Worm (Caenorhabditis elegans): ENCODE measurements around the gene col-160.

col-160 gene

DNA sequence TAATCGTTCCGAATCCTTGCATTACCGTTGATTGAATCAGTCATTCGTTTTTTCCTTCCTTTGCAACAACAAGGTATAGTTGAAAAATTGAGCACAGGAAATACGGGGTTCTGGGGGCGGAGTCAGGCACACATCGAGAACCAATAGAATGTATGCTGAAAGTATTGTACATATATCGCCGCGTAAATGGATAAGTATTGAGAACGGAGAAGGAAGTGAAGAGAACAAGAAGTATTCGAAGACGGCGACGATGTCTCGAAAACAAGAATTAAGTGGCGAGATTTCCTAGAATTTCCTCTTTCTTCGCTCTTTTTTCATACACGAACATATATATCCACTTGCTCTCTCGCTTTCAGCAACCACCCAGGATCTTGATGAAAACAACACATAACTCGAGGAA lies 19.1 kb upstream of the col-160 start:
- TF ChIP-seq mab-5 (tag; optimal IDR thresholded peaks at IDR 0.05) (no peak), cnd-1 (tag; optimal IDR thresholded peaks at IDR 0.05) (no peak), ceh-39 (tag; optimal IDR thresholded peaks at IDR 0.05) (no peak), sptf-1 (tag; optimal IDR thresholded peaks at IDR 0.05) (no peak), mep-1 (tag; optimal IDR thresholded peaks at IDR 0.05) (no peak), flh-1 (GFP tag; optimal IDR thresholded peaks at IDR 0.05) (no peak), unc-39 (tag; optimal IDR thresholded peaks at IDR 0.05) (no peak), ces-1 (GFP tag; optimal IDR thresholded peaks at IDR 0.05) (no peak), pha-4 (tag; optimal IDR thresholded peaks at IDR 0.05) (no peak), ham-2 (GFP tag; optimal IDR thresholded peaks at IDR 0.05) (no peak), mls-2 (tag; optimal IDR thresholded peaks at IDR 0.05) (no peak), hlh-1 (tag; optimal IDR thresholded peaks at IDR 0.05) (no peak)

DNA sequence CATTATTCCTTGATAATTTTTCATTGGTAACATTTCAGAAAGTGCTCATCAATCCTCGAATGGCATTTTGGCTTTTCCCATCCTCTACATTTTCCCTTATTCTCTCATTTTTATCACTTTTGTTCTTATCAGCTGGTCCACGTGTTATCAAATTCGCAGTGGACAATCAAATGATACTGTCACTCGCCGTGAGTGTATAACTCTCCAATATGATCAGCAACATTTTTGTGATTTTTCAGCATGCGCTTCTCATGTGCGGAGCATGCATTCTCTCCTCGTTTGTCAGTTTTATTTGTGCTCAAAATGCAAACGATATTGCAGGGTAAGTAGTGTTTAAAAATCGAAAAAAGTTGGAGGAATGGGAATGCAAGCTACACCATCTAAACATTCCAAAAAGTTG lies 10.6 kb upstream of the col-160 start:
- TF ChIP-seq cnd-1 (tag; optimal IDR thresholded peaks at IDR 0.05) (no peak), drap-1 (GFP tag; optimal IDR thresholded peaks at IDR 0.05) (no peak), sptf-1 (tag; optimal IDR thresholded peaks at IDR 0.05) (no peak), lin-32 (GFP tag; optimal IDR thresholded peaks at IDR 0.05) (no peak), ham-2 (GFP tag; optimal IDR thresholded peaks at IDR 0.05) (no peak), ceh-39 (tag; optimal IDR thresholded peaks at IDR 0.05) (no peak)

DNA sequence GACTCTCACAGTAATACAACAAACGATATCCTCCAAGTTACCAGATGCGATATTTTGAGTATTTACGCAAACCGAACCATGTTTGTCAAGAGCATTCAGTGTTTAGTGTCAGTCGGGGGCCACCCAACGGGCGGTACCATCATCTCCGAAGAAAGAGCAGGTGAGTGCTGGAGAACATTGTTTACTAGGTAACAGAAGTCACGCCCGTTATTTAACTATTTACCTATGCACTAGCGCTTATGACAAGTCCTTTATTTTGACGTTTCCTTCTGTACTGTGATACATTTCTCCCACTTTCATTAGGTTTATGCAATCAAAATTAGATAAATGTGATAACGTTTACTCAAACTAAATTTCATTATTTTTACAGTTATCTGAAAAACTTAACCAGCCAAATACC lies 7.6 kb upstream of the col-160 start, which contains the start of gene F57B1.6:
TSS of gene F57B1.6 (plus strand) at position 79 of the 400 bp plus-strand sequence.
- TF ChIP-seq pha-4 (tag; optimal IDR thresholded peaks at IDR 0.05) (peak; percentile 53), drap-1 (GFP tag; optimal IDR thresholded peaks at IDR 0.05) (no peak)

DNA sequence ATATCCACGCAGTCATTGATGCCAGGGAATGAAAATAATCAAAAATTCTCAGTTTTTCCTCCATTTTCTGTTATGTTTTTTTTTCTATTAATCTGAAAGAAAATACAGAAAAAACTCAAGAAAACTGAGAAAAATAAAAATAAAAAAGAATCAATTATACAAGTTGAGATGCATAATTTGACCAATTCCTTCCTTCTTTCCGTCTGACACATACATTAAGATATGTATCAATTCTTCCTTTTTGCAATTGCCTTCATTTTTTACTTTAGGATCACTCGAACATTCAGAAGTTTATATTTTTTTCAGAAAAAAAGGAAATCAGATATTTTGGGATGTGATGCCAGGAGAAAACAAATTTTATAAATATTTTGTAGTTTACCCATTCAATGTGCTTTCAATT lies 5.4 kb upstream of the col-160 start, which contains the start of gene F57B1.5:
TSS of gene F57B1.5 (plus strand) at position 301 of the 400 bp plus-strand sequence.
- TF ChIP-seq unc-62 (GFP tag; optimal IDR thresholded peaks at IDR 0.05) (no peak), pha-4 (tag; optimal IDR thresholded peaks at IDR 0.05) (no peak), cnd-1 (tag; optimal IDR thresholded peaks at IDR 0.05) (no peak), zip-8 (tag; optimal IDR thresholded peaks at IDR 0.05) (no peak), nhr-28 (tag; optimal IDR thresholded peaks at IDR 0.05) (no peak), hlh-1 (tag; optimal IDR thresholded peaks at IDR 0.05) (no peak), elt-3 (tag; optimal IDR thresholded peaks at IDR 0.05) (no peak), lin-13 (tag; optimal IDR thresholded peaks at IDR 0.05) (no peak), lin-32 (GFP tag; optimal IDR thresholded peaks at IDR 0.05) (no peak), bed-3 (GFP tag; optimal IDR thresholded peaks at IDR 0.05) (no peak)

DNA sequence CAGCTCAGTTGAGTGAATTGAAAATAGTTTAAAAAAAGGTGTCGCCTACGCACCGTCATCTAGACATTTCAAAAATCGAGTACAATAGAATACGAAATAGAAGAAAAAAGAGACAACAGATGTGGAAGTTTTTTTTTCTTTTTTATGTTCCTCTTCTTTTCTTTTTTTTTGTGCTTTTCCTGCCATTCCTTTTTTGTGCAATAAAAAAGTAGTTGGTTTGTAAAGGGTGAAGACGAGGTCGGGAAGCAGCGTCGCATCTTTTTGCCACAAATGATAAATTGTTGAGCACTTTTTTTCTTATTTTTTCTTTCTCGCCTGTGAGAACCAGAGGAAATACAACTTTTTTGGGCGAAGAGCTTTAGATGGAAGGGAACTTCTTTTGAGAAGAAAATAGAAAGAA lies 4.5 kb upstream of the col-160 start:
- TF ChIP-seq flh-1 (GFP tag; optimal IDR thresholded peaks at IDR 0.05) (no peak), unc-120 (tag; optimal IDR thresholded peaks at IDR 0.05; ENCODE audit: poor library complexity, severe bottlenecking) (no peak), mep-1 (tag; optimal IDR thresholded peaks at IDR 0.05) (no peak), ham-2 (GFP tag; optimal IDR thresholded peaks at IDR 0.05) (no peak), unc-62 (GFP tag; optimal IDR thresholded peaks at IDR 0.05) (no peak), ces-1 (GFP tag; optimal IDR thresholded peaks at IDR 0.05) (no peak), nhr-28 (tag; optimal IDR thresholded peaks at IDR 0.05) (no peak), lsy-2 (tag; optimal IDR thresholded peaks at IDR 0.05) (no peak), bed-3 (GFP tag; optimal IDR thresholded peaks at IDR 0.05) (no peak)

DNA sequence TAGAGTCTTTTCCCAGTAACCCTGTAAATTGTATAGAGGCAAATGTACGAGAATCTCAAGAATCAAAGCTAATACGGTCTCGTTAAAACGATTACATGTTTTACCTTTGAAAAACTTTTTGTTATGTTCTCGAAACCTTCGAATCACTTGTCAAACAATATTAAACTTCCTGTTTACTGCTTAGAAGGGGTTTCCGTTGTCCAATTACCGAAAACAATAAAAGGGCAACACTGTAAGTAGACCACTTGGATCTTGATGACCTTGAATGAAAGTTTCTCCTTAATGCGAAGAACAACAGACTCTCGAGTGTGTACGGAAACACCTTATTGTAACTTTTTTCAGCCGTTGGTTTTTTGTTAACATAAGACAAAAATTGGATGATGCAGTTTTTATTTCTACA lies 1.4 kb downstream of the col-160 start:
- TF ChIP-seq snpc-4 (tag; optimal IDR thresholded peaks at IDR 0.05) = no peak
- no peak for TF ChIP-seq elt-1 (tag; optimal IDR thresholded peaks at IDR 0.05; ENCODE audit: borderline replicate concordance, insufficient read depth)
- TF ChIP-seq mls-2 (tag; optimal IDR thresholded peaks at IDR 0.05) = no peak
- no peak for TF ChIP-seq ham-2 (GFP tag; optimal IDR thresholded peaks at IDR 0.05)
- no peak for TF ChIP-seq zip-8 (tag; optimal IDR thresholded peaks at IDR 0.05)

DNA sequence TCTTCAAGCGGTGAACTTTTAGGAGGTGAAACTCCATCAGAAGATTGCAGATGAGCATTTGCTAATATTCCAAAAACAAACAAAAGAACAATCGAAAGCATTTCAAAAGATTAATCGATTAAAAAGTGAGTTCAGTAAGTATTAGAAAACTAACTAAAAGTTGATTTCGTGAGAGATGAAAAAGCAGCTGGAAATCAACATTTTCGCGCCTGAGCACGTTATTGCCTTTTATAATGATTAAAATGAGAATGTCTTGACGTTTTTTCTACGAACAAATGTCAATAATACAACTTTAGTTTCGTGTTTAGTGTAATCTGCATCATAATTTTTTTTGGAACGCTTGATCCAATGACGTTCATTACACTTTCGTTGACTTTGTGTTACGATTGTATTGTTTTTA lies 4.2 kb downstream of the col-160 start, which contains the start of gene F57B1.9:
TSS of gene F57B1.9 (minus strand) at position 101 of the 400 bp plus-strand sequence.
- TF ChIP-seq nhr-2 (tag; optimal IDR thresholded peaks at IDR 0.05) = no peak
- TF ChIP-seq snpc-4 (tag; optimal IDR thresholded peaks at IDR 0.05) = no peak
- TF ChIP-seq hlh-1 (tag; optimal IDR thresholded peaks at IDR 0.05) = no peak
- TF ChIP-seq lsy-2 (tag; optimal IDR thresholded peaks at IDR 0.05) = no peak
- no peak for TF ChIP-seq nhr-28 (tag; optimal IDR thresholded peaks at IDR 0.05)
- TF ChIP-seq nhr-76 (tag; optimal IDR thresholded peaks at IDR 0.05) = no peak
- no peak for TF ChIP-seq mab-5 (tag; optimal IDR thresholded peaks at IDR 0.05)
- no peak for TF ChIP-seq unc-39 (tag; optimal IDR thresholded peaks at IDR 0.05)
- TF ChIP-seq cnd-1 (tag; optimal IDR thresholded peaks at IDR 0.05) = no peak
- TF ChIP-seq elt-1 (tag; optimal IDR thresholded peaks at IDR 0.05; ENCODE audit: borderline replicate concordance, insufficient read depth) = no peak
- no peak for TF ChIP-seq tbx-8 (GFP tag; optimal IDR thresholded peaks at IDR 0.05)
